Worm (Caenorhabditis elegans): ENCODE results near the gene cyp-34A7.

DNA sequence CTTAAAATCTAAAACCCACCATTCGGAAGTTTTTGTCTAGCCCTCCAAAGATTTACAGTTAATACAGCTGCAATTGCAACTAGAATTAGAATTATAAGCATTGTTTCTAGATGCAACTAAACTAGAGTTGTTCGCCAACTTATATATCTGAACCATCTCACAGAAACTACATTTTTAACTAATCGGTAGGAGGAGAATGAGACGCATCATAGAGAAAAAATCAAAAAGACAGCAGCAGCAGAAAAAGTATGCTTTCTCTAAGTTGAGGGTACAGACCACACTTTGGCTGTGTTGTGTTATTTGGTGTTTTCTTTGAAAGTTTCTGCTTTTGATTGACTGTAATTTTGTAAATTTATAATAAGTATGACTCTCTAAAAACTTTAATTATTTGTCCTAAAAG, at the start of gene cyp-34A7:
- TF ChIP-seq mab-5 (tag; optimal IDR thresholded peaks at IDR 0.05), result no peak
- TF ChIP-seq nhr-12 (tag; optimal IDR thresholded peaks at IDR 0.05), result no peak
